Fruit fly (Drosophila melanogaster) whole organism, embryonic: ENCODE results near the gene MtnE.
A peak's percentile ranks its signal among the peaks of the same experiment; 100 is the strongest.

Experiments
- BEAF-32 ChIP-seq: fragments of 200-800 bp; sonication (Bioruptor generic); optimal IDR thresholded peaks from 3 replicates; lab custom pipeline; 2017; ENCODE audit warnings: missing biosample characterization, missing genetic modification characterization, mild to moderate bottlenecking, moderate library complexity, missing genetic modification reagents
- Blimp-1 ChIP-seq: fragments of 200-800 bp; sonication (Bioruptor generic); optimal IDR thresholded peaks from 3 replicates; lab custom pipeline; 2018; ENCODE audit warnings: missing biosample characterization, missing genetic modification characterization, mild to moderate bottlenecking, moderate library complexity, missing genetic modification reagents
- Bteb2 ChIP-seq: fragments of 200-800 bp; sonication (Bioruptor generic); optimal IDR thresholded peaks from 2 replicates; lab custom pipeline; 2016; ENCODE audit warnings: missing biosample characterization, missing genetic modification characterization
- CG10267 ChIP-seq: fragments of 200-800 bp; sonication (Bioruptor generic); optimal IDR thresholded peaks from 2 replicates; lab custom pipeline; 2018; ENCODE audit warnings: missing biosample characterization, mild to moderate bottlenecking, missing genetic modification characterization, moderate library complexity
- CG10543 ChIP-seq: fragments of 200-800 bp; sonication (Bioruptor generic); optimal IDR thresholded peaks from 3 replicates; lab custom pipeline; 2017; ENCODE audit warnings: missing biosample characterization, mild to moderate bottlenecking, missing genetic modification characterization, moderate library complexity
- CG11398 ChIP-seq: fragments of 200-800 bp; sonication (Bioruptor generic); optimal IDR thresholded peaks from 2 replicates; lab custom pipeline; 2016; ENCODE audit warnings: missing biosample characterization, missing genetic modification characterization
- CG11456 ChIP-seq: fragments of 200-800 bp; sonication (Bioruptor generic); IDR thresholded peaks from 3 replicates; pipeline ENCODE4 v1.3.6; 2022; ENCODE audit warnings: missing biosample characterization, missing genetic modification characterization
- CG11695 ChIP-seq: fragments of 200-800 bp; sonication (Bioruptor generic); IDR thresholded peaks from 3 replicates; pipeline ENCODE4 v1.3.6; 2022; ENCODE audit warnings: missing biosample characterization, missing genetic modification characterization
- CG13287 ChIP-seq: fragments of 200-800 bp; sonication (Bioruptor generic); IDR thresholded peaks from 2 replicates; pipeline ENCODE4 v1.3.6; 2022; ENCODE audit warnings: missing biosample characterization, missing genetic modification characterization; ENCODE audit not compliant: partially characterized antibody
- CG14667 ChIP-seq: fragments of 200-800 bp; sonication (Bioruptor generic); IDR thresholded peaks from 2 replicates; pipeline ENCODE4 v1.3.6; 2022; ENCODE audit warnings: missing biosample characterization, missing genetic modification characterization
- CG1529 ChIP-seq: fragments of 200-800 bp; sonication (Bioruptor generic); optimal IDR thresholded peaks from 3 replicates; lab custom pipeline; 2018; ENCODE audit warnings: missing biosample characterization, missing genetic modification characterization
- CG3065 ChIP-seq: fragments of 200-800 bp; sonication (Bioruptor generic); optimal IDR thresholded peaks from 2 replicates; lab custom pipeline; 2016; ENCODE audit warnings: missing biosample characterization, missing genetic modification characterization
- CG33213 ChIP-seq: fragments of 200-800 bp; sonication (Bioruptor generic); optimal IDR thresholded peaks from 3 replicates; lab custom pipeline; 2016; ENCODE audit warnings: missing biosample characterization, missing genetic modification characterization
- CG3726 ChIP-seq: fragments of 200-800 bp; sonication (Bioruptor generic); IDR thresholded peaks from 3 replicates; pipeline ENCODE4, ENCODE4 v1.3.6; 2022; ENCODE audit warnings: missing biosample characterization, missing genetic modification characterization
- CG4328 ChIP-seq: fragments of 200-800 bp; sonication (Bioruptor generic); optimal IDR thresholded peaks from 3 replicates; lab custom pipeline; 2017; ENCODE audit warnings: missing biosample characterization, missing genetic modification reagents, missing genetic modification characterization
- CG5245 ChIP-seq: fragments of 200-800 bp; sonication (Bioruptor generic); optimal IDR thresholded peaks from 3 replicates; lab custom pipeline; 2016; ENCODE audit warnings: missing biosample characterization, missing genetic modification characterization
- CG9437 ChIP-seq: fragments of 200-800 bp; sonication (Bioruptor generic); optimal IDR thresholded peaks from 2 replicates; lab custom pipeline; 2018; ENCODE audit warnings: missing biosample characterization, mild to moderate bottlenecking, missing genetic modification characterization
- CG9797 ChIP-seq: fragments of 200-800 bp; sonication (Bioruptor generic); optimal IDR thresholded peaks from 3 replicates; lab custom pipeline; 2018; ENCODE audit warnings: missing biosample characterization, mild to moderate bottlenecking, missing genetic modification characterization
- Deaf1 ChIP-seq: fragments of 200-800 bp; optimal IDR thresholded peaks from 3 replicates; lab custom pipeline; 2019; ENCODE audit warnings: missing biosample characterization, mild to moderate bottlenecking, missing genetic modification characterization, moderate library complexity
- Dfd ChIP-seq, 2 experiments: fragments of >200 bp; optimal IDR thresholded peaks; 2 replicates each; lab custom pipeline; 2017; ENCODE audit warnings: missing biosample characterization in 2 of 2, missing genetic modification characterization in 2 of 2
- H15 ChIP-seq: fragments of 200-800 bp; sonication (Bioruptor generic); IDR thresholded peaks from 3 replicates; pipeline ENCODE4 v1.3.6; 2022; ENCODE audit warnings: missing biosample characterization, missing genetic modification characterization
- HLH54F ChIP-seq: fragments of 200-800 bp; sonication (Bioruptor generic); optimal IDR thresholded peaks from 3 replicates; lab custom pipeline; 2016; ENCODE audit warnings: missing biosample characterization, missing genetic modification characterization
- Hey ChIP-seq: fragments of 200-800 bp; sonication (Bioruptor generic); optimal IDR thresholded peaks from 3 replicates; lab custom pipeline; 2018; ENCODE audit warnings: missing biosample characterization, mild to moderate bottlenecking, missing genetic modification characterization
- HmgZ ChIP-seq: fragments of 200-800 bp; sonication (Bioruptor generic); optimal IDR thresholded peaks from 2 replicates; lab custom pipeline; 2018; ENCODE audit warnings: missing biosample characterization, mild to moderate bottlenecking, missing genetic modification characterization
- Hmr ChIP-seq: fragments of 200-800 bp; sonication (Bioruptor generic); optimal IDR thresholded peaks from 3 replicates; lab custom pipeline; 2017; ENCODE audit warnings: mild to moderate bottlenecking, missing biosample characterization, missing genetic modification reagents, missing genetic modification characterization
- Hmx ChIP-seq: fragments of 200-800 bp; sonication (Bioruptor generic); optimal IDR thresholded peaks from 2 replicates; lab custom pipeline; 2016; ENCODE audit warnings: missing biosample characterization, missing genetic modification characterization
- Side ChIP-seq: fragments of 200-800 bp; sonication (Bioruptor generic); optimal IDR thresholded peaks from 2 replicates; lab custom pipeline; 2016; ENCODE audit warnings: missing biosample characterization, missing genetic modification characterization
- Spps ChIP-seq: fragments of 200-800 bp; sonication (Bioruptor generic); optimal IDR thresholded peaks from 2 replicates; lab custom pipeline; 2018; ENCODE audit warnings: missing biosample characterization, mild to moderate bottlenecking, missing genetic modification characterization
- YL-1 ChIP-seq: fragments of 200-800 bp; sonication (Bioruptor generic); optimal IDR thresholded peaks from 3 replicates; lab custom pipeline; 2017; ENCODE audit warnings: missing biosample characterization, mild to moderate bottlenecking, missing genetic modification characterization
- abd-A ChIP-seq: fragments of 200-800 bp; sonication (Bioruptor generic); optimal IDR thresholded peaks from 3 replicates; lab custom pipeline; 2019; ENCODE audit warnings: missing biosample characterization, mild to moderate bottlenecking, missing genetic modification characterization, moderate library complexity
- aop ChIP-seq: fragments of 200-800 bp; sonication (Bioruptor generic); IDR thresholded peaks from 2 replicates; pipeline ENCODE4 v1.3.6; 2022; ENCODE audit warnings: missing biosample characterization, missing genetic modification characterization
- ase ChIP-seq: fragments of 200-800 bp; sonication (Bioruptor generic); IDR thresholded peaks from 3 replicates; pipeline ENCODE4 v1.3.6; 2022; ENCODE audit warnings: missing biosample characterization, missing genetic modification characterization
- ato ChIP-seq: fragments of 200-800 bp; sonication (Bioruptor generic); IDR thresholded peaks from 2 replicates; pipeline ENCODE4 v1.3.6; 2022; ENCODE audit warnings: missing biosample characterization, missing genetic modification characterization; ENCODE audit not compliant: partially characterized antibody
- corto ChIP-seq: fragments of 200-800 bp; sonication (Bioruptor generic); optimal IDR thresholded peaks from 2 replicates; lab custom pipeline; 2016; ENCODE audit warnings: missing biosample characterization, mild to moderate bottlenecking, missing genetic modification characterization, moderate library complexity
- gfzf ChIP-seq: fragments of 200-800 bp; sonication (Bioruptor generic); optimal IDR thresholded peaks from 2 replicates; lab custom pipeline; 2016; ENCODE audit warnings: missing biosample characterization, mild to moderate bottlenecking, missing genetic modification characterization, moderate library complexity
- gsb-n ChIP-seq: fragments of 200-800 bp; sonication (Bioruptor generic); optimal IDR thresholded peaks from 3 replicates; lab custom pipeline; 2018; ENCODE audit warnings: missing biosample characterization, mild to moderate bottlenecking, missing genetic modification characterization
- hkb ChIP-seq, 2 experiments: fragments of 200-800 bp in 1 of 2; fragments of >200 bp in 1 of 2; sonication (Bioruptor generic) in 1 of 2; IDR thresholded peaks in 1 of 2; optimal IDR thresholded peaks in 1 of 2; 2 replicates each; pipeline versions ENCODE4 v1.3.6 to Lab custom; 2017 to 2022; ENCODE audit warnings: missing biosample characterization in 1 of 2, missing genetic modification characterization in 1 of 2
- lola ChIP-seq, 3 experiments: fragments of >200 bp in 2 of 3; fragments of 200-800 bp in 1 of 3; sonication (Bioruptor generic) in 1 of 3; optimal IDR thresholded peaks; 2 replicates each; lab custom pipeline; 2017 to 2019; ENCODE audit warnings: missing biosample characterization in 3 of 3, missing genetic modification characterization in 3 of 3, mild to moderate bottlenecking in 1 of 3, moderate library complexity in 1 of 3
- luna ChIP-seq: fragments of 200-800 bp; sonication (Bioruptor generic); optimal IDR thresholded peaks from 2 replicates; lab custom pipeline; 2016; ENCODE audit warnings: missing biosample characterization, missing genetic modification characterization
- nerfin-1 ChIP-seq: fragments of 200-800 bp; sonication (Bioruptor generic); optimal IDR thresholded peaks from 3 replicates; lab custom pipeline; 2019; ENCODE audit warnings: missing biosample characterization, mild to moderate bottlenecking, missing genetic modification characterization, moderate library complexity
- odd ChIP-seq: fragments of 200-800 bp; sonication (Bioruptor generic); optimal IDR thresholded peaks from 2 replicates; lab custom pipeline; 2017; ENCODE audit warnings: missing biosample characterization, mild to moderate bottlenecking, missing genetic modification characterization
- peb ChIP-seq: fragments of 200-800 bp; sonication (Bioruptor generic); IDR thresholded peaks from 2 replicates; pipeline ENCODE4 v1.3.6; 2022; ENCODE audit warnings: missing biosample characterization, missing genetic modification characterization
- pros ChIP-seq: fragments of 200-800 bp; sonication (Bioruptor generic); optimal IDR thresholded peaks from 3 replicates; lab custom pipeline; 2019; ENCODE audit warnings: missing biosample characterization, mild to moderate bottlenecking, missing genetic modification characterization, moderate library complexity
- ro ChIP-seq: fragments of 200-800 bp; sonication (Bioruptor generic); IDR thresholded peaks from 2 replicates; pipeline ENCODE4 v1.3.6; 2022; ENCODE audit warnings: missing biosample characterization, missing genetic modification characterization
- sima ChIP-seq: fragments of 200-800 bp; sonication (Bioruptor generic); optimal IDR thresholded peaks from 2 replicates; lab custom pipeline; 2016; ENCODE audit warnings: missing biosample characterization, missing genetic modification characterization
- tll ChIP-seq, 2 experiments: fragments of 200-800 bp in 1 of 2; fragments of >200 bp in 1 of 2; sonication (Bioruptor generic) in 1 of 2; optimal IDR thresholded peaks; 2 replicates each; lab custom pipeline; 2017 to 2019; ENCODE audit warnings: missing biosample characterization in 2 of 2, missing genetic modification characterization in 2 of 2, mild to moderate bottlenecking in 1 of 2, moderate library complexity in 1 of 2
- trh ChIP-seq: fragments of 200-800 bp; sonication (Bioruptor generic); optimal IDR thresholded peaks from 2 replicates; lab custom pipeline; 2016; ENCODE audit warnings: missing biosample characterization, missing genetic modification characterization
- wek ChIP-seq: fragments of 200-800 bp; sonication (Bioruptor generic); optimal IDR thresholded peaks from 3 replicates; lab custom pipeline; 2018; ENCODE audit warnings: missing biosample characterization, mild to moderate bottlenecking, missing genetic modification characterization, moderate library complexity

The MtnE gene

dm6 chr3R:20549855-20550603 lies 15.5 kb upstream of the MtnE start (continued):
- peak in 1 of 3 experiments; percentile 82 for TF ChIP-seq lola (GFP tag; optimal IDR thresholded peaks at IDR 0.05; lab: Kevin White, UChicago)
- no peak for TF ChIP-seq pros
- peak; percentile 81 for TF ChIP-seq odd (GFP tag; lab: Kevin White, UChicago)
- peak; percentile 56 for TF ChIP-seq CG3065
- TF ChIP-seq CG9797 (GFP tag; lab: Kevin White, UChicago): no peak
- no peak for TF ChIP-seq CG33213 (GFP tag; lab: Kevin White, UChicago)
- TF ChIP-seq Deaf1 (tag; lab: Kevin White, UChicago): peak; percentile 82
- TF ChIP-seq CG4328 (GFP tag; lab: Kevin White, UChicago): peak; percentile 73
- TF ChIP-seq BEAF-32: no peak
- TF ChIP-seq ro: peak; percentile 63
- peak; percentile 80; the same call in 2 of the 3 replicates for TF ChIP-seq CG11695 (GFP tag; lab: Robert Waterston, UW)
- peak; percentile 43 for TF ChIP-seq HLH54F (GFP tag; lab: Kevin White, UChicago)
- peak; percentile 78; the same call in 2 of the 3 replicates for TF ChIP-seq CG3726 (GFP tag; lab: Robert Waterston, UW)
- TF ChIP-seq tll (GFP tag; optimal IDR thresholded peaks at IDR 0.05; lab: Kevin White, UChicago): peak in 1 of 2 experiments; percentile 93
- no peak for TF ChIP-seq abd-A (tag; lab: Kevin White, UChicago)
- peak; percentile 75 for TF ChIP-seq CG5245 (GFP tag; lab: Kevin White, UChicago)
- peak; percentile 71 for TF ChIP-seq CG9437 (GFP tag; lab: Kevin White, UChicago)
- no peak for TF ChIP-seq Dfd (GFP tag; optimal IDR thresholded peaks at IDR 0.05; lab: Kevin White, UChicago)
- TF ChIP-seq gfzf (GFP tag; lab: Kevin White, UChicago): no peak
- peak; percentile 90 for TF ChIP-seq CG10543 (GFP tag; lab: Kevin White, UChicago)
- TF ChIP-seq Hey (tag; lab: Kevin White, UChicago): peak; percentile 96
- no peak for TF ChIP-seq hkb (optimal IDR thresholded peaks at IDR 0.05; lab: Kevin White, UChicago)
- TF ChIP-seq hkb (GFP tag; IDR thresholded peaks at IDR 0.05; lab: Robert Waterston, UW): peak; percentile 85
- TF ChIP-seq corto: peak; percentile 90
- TF ChIP-seq ato (GFP tag; lab: Robert Waterston, UW): no peak
- peak; percentile 83 for TF ChIP-seq CG10267 (tag; lab: Kevin White, UChicago)
- peak; percentile 70; the same call in 2 of the 3 replicates for TF ChIP-seq ase (GFP tag; lab: Robert Waterston, UW)
- peak; percentile 87 for TF ChIP-seq CG14667 (GFP tag; lab: Robert Waterston, UW)
- TF ChIP-seq luna (GFP tag; lab: Kevin White, UChicago): no peak
- TF ChIP-seq gsb-n: peak; percentile 71
- TF ChIP-seq H15: peak; percentile 74; the same call in 2 of the 3 replicates
- TF ChIP-seq YL-1 (GFP tag; lab: Kevin White, UChicago): no peak
- TF ChIP-seq Spps: peak; percentile 62
- peak; percentile 91 for TF ChIP-seq HmgZ
- TF ChIP-seq sima: no peak
- TF ChIP-seq Side (GFP tag; lab: Kevin White, UChicago): no peak
- TF ChIP-seq trh: peak; percentile 25
- TF ChIP-seq CG13287 (GFP tag; lab: Robert Waterston, UW): no peak; the same call in 1 of the 2 replicates
- TF ChIP-seq Bteb2: no peak
- peak; percentile 77 for TF ChIP-seq CG1529
- TF ChIP-seq CG11456 (GFP tag; lab: Robert Waterston, UW): peak; percentile 78; the same call in 2 of the 3 replicates
- no peak for TF ChIP-seq CG11398 (GFP tag; lab: Kevin White, UChicago)
- TF ChIP-seq aop (GFP tag; lab: Robert Waterston, UW): no peak
- peak; percentile 81 for TF ChIP-seq Hmr (GFP tag; lab: Kevin White, UChicago)
- TF ChIP-seq Blimp-1 (GFP tag; lab: Kevin White, UChicago): peak; percentile 93
- TF ChIP-seq wek (GFP tag; lab: Kevin White, UChicago): no peak
- TF ChIP-seq nerfin-1 (tag; lab: Kevin White, UChicago): peak; percentile 64
- TF ChIP-seq Hmx: no peak
- peak; percentile 73 for TF ChIP-seq peb (GFP tag; lab: Robert Waterston, UW)
